Fruit fly (Drosophila melanogaster): Measurements from ENCODE around the gene CG12684.

DNA sequence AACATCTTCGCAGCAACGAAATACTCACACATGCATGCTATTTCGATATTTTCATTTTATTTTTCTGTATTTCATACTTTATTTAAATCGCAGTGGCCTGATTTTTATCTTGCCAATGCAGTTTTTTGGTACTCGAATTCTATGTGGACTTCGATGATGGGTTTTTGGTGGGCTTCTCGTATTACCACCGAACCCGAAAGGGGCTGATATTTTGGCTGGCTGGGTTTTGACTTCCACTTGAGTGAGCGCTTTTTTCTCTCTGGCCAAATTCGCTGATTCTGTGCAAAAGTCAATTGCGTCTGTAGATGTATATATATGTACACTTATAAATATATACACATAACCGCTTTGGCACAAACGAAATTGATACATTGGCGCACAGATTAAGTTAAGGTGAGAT, 33.6 kb upstream of the CG12684 start:
- no peak for TF ChIP-seq psq (GFP tag; optimal IDR thresholded peaks at IDR 0.05)
- TF ChIP-seq Hmx (GFP tag; optimal IDR thresholded peaks at IDR 0.05): no peak
- TF ChIP-seq pho (GFP tag; optimal IDR thresholded peaks at IDR 0.05): no peak
- TF ChIP-seq B-H1 (GFP tag; IDR thresholded peaks at IDR 0.05): no peak
- TF ChIP-seq dan (GFP tag; IDR thresholded peaks at IDR 0.05): no peak
- no peak for TF ChIP-seq CG2202 (tag; optimal IDR thresholded peaks at IDR 0.05)
- no peak for TF ChIP-seq CG8388 (GFP tag; optimal IDR thresholded peaks at IDR 0.05)
- TF ChIP-seq Xrp1 (GFP tag; IDR thresholded peaks at IDR 0.05): no peak

Measured in whole organism, embryonic.